Worm (Caenorhabditis elegans) whole organism, L2 larva: ENCODE data around the gene D1053.3.

Experiments used
- C34F6.9 ChIP-seq: fragments of 150-350 bp; optimal IDR thresholded peaks from 2 replicates; lab custom pipeline; 2014; ENCODE audit warnings: missing biosample characterization, missing genetic modification characterization
- F13H6.1 ChIP-seq: sonication (generic microtip); optimal IDR thresholded peaks from 2 replicates; lab custom pipeline; 2016; ENCODE audit warnings: missing genetic modification characterization, missing compliant biosample characterization
- R02D3.7 ChIP-seq: fragments of 150-350 bp; optimal IDR thresholded peaks from 2 replicates; lab custom pipeline; 2014; ENCODE audit warnings: missing biosample characterization, missing genetic modification characterization
- Y55F3AM.14 ChIP-seq: fragments of 200-800 bp; sonication (Bioruptor generic); optimal IDR thresholded peaks from 2 replicates; lab custom pipeline; 2018; ENCODE audit warnings: mild to moderate bottlenecking, missing genetic modification characterization, missing compliant biosample characterization
- alr-1 ChIP-seq: fragments of 150-350 bp; optimal IDR thresholded peaks from 2 replicates; lab custom pipeline; 2014; ENCODE audit warnings: missing biosample characterization, missing genetic modification characterization
- aly-2 ChIP-seq: fragments of 150-350 bp; optimal IDR thresholded peaks from 2 replicates; lab custom pipeline; 2014; ENCODE audit warnings: missing biosample characterization, missing genetic modification characterization
- ama-1 ChIP-seq: fragments of 150-350 bp; optimal IDR thresholded peaks from 2 replicates; lab custom pipeline; 2018; ENCODE audit warnings: inconsistent platforms
- blmp-1 ChIP-seq: sonication (generic microtip); optimal IDR thresholded peaks from 2 replicates; lab custom pipeline; 2017; ENCODE audit warnings: missing genetic modification characterization, mild to moderate bottlenecking, missing compliant biosample characterization, antibody characterized with exemption, moderate library complexity; ENCODE audit not compliant: insufficient read depth
- ceh-16 ChIP-seq: fragments of 150-350 bp; optimal IDR thresholded peaks from 2 replicates; lab custom pipeline; 2014; ENCODE audit warnings: missing biosample characterization, missing genetic modification characterization
- ceh-82 ChIP-seq: fragments of 150-350 bp; optimal IDR thresholded peaks from 2 replicates; lab custom pipeline; 2014; ENCODE audit warnings: missing biosample characterization, missing genetic modification characterization
- crh-2 ChIP-seq: sonication (generic microtip); optimal IDR thresholded peaks from 2 replicates; lab custom pipeline; 2017; ENCODE audit warnings: missing biosample characterization, missing genetic modification characterization
- dmd-4 ChIP-seq: sonication (generic microtip); optimal IDR thresholded peaks from 2 replicates; lab custom pipeline; 2017; ENCODE audit warnings: missing biosample characterization, missing genetic modification characterization
- egl-27 ChIP-seq: sonication (generic microtip); optimal IDR thresholded peaks from 3 replicates; lab custom pipeline; 2017; ENCODE audit warnings: missing biosample characterization, missing genetic modification reagents, missing genetic modification characterization
- elt-1 ChIP-seq: fragments of 150-350 bp; optimal IDR thresholded peaks from 2 replicates; lab custom pipeline; 2014; ENCODE audit warnings: missing biosample characterization, missing genetic modification characterization
- elt-3 ChIP-seq: sonication (generic microtip); optimal IDR thresholded peaks from 2 replicates; lab custom pipeline; 2017; ENCODE audit warnings: missing biosample characterization, missing genetic modification characterization
- fos-1 ChIP-seq: fragments of 150-350 bp; optimal IDR thresholded peaks from 2 replicates; lab custom pipeline; 2014; ENCODE audit warnings: missing biosample characterization, missing genetic modification characterization
- gmeb-1 ChIP-seq: fragments of 150-350 bp; optimal IDR thresholded peaks from 2 replicates; lab custom pipeline; 2014; ENCODE audit warnings: missing biosample characterization, missing genetic modification characterization
- lin-11 ChIP-seq: fragments of 150-350 bp; sonication (generic microtip); optimal IDR thresholded peaks from 2 replicates; lab custom pipeline; 2014; ENCODE audit warnings: missing biosample characterization, missing genetic modification characterization, inconsistent platforms, mixed read lengths
- lin-13 ChIP-seq: fragments of 150-350 bp; optimal IDR thresholded peaks from 2 replicates; lab custom pipeline; 2014; ENCODE audit warnings: missing biosample characterization, missing genetic modification reagents, missing genetic modification characterization
- lin-39 ChIP-seq: fragments of 150-350 bp; optimal IDR thresholded peaks from 2 replicates; lab custom pipeline; 2014; ENCODE audit warnings: missing biosample characterization, missing genetic modification reagents, missing genetic modification characterization
- lsy-2 ChIP-seq, 2 experiments: fragments of 150-350 bp in 1 of 2; sonication (generic microtip) in 1 of 2; optimal IDR thresholded peaks; 2 replicates each; lab custom pipeline; 2014 to 2017; ENCODE audit warnings: missing biosample characterization in 2 of 2, missing genetic modification characterization in 2 of 2
- mab-5 ChIP-seq: fragments of 150-350 bp; optimal IDR thresholded peaks from 2 replicates; lab custom pipeline; 2014; ENCODE audit warnings: missing biosample characterization, missing genetic modification characterization
- mbf-1 ChIP-seq: sonication (generic microtip); optimal IDR thresholded peaks from 2 replicates; lab custom pipeline; 2017; ENCODE audit warnings: missing biosample characterization, missing genetic modification characterization
- mdl-1 ChIP-seq, 2 experiments: fragments of 150-350 bp in 1 of 2; sonication (generic microtip) in 1 of 2; optimal IDR thresholded peaks; 2 replicates each; lab custom pipeline; 2017; ENCODE audit warnings: missing biosample characterization in 2 of 2, missing genetic modification characterization in 2 of 2
- nhr-10 ChIP-seq: sonication (generic microtip); optimal IDR thresholded peaks from 2 replicates; lab custom pipeline; 2017; ENCODE audit warnings: missing biosample characterization, missing genetic modification characterization
- nhr-11 ChIP-seq: fragments of 150-350 bp; optimal IDR thresholded peaks from 2 replicates; lab custom pipeline; 2014; ENCODE audit warnings: missing biosample characterization, missing genetic modification characterization
- nhr-12 ChIP-seq: fragments of 150-350 bp; optimal IDR thresholded peaks from 2 replicates; lab custom pipeline; 2014; ENCODE audit warnings: missing biosample characterization, missing genetic modification characterization
- nhr-129 ChIP-seq: fragments of 150-350 bp; optimal IDR thresholded peaks from 2 replicates; lab custom pipeline; 2014; ENCODE audit warnings: missing biosample characterization, missing genetic modification characterization
- nhr-21 ChIP-seq: fragments of 150-350 bp; optimal IDR thresholded peaks from 2 replicates; lab custom pipeline; 2014; ENCODE audit warnings: missing biosample characterization, missing genetic modification characterization
- nhr-23 ChIP-seq: fragments of 150-350 bp; optimal IDR thresholded peaks from 2 replicates; lab custom pipeline; 2014; ENCODE audit warnings: missing biosample characterization, missing genetic modification reagents, missing genetic modification characterization
- nhr-237 ChIP-seq: fragments of 150-350 bp; optimal IDR thresholded peaks from 2 replicates; lab custom pipeline; 2014; ENCODE audit warnings: missing biosample characterization, missing genetic modification characterization
- nhr-25 ChIP-seq: fragments of 150-350 bp; sonication (generic microtip); optimal IDR thresholded peaks from 3 replicates; lab custom pipeline; 2014; ENCODE audit warnings: missing biosample characterization, missing genetic modification characterization
- nhr-6 ChIP-seq: fragments of 150-350 bp; optimal IDR thresholded peaks from 2 replicates; lab custom pipeline; 2014; ENCODE audit warnings: missing biosample characterization, missing genetic modification characterization
- nhr-77 ChIP-seq: fragments of 150-350 bp; optimal IDR thresholded peaks from 2 replicates; lab custom pipeline; 2014; ENCODE audit warnings: missing biosample characterization, missing genetic modification characterization
- peb-1 ChIP-seq: fragments of 150-350 bp; optimal IDR thresholded peaks from 2 replicates; lab custom pipeline; 2014; ENCODE audit warnings: missing biosample characterization, missing genetic modification characterization
- sem-4 ChIP-seq: fragments of 150-350 bp; optimal IDR thresholded peaks from 2 replicates; lab custom pipeline; 2014; ENCODE audit warnings: missing biosample characterization, missing genetic modification reagents, missing genetic modification characterization
- skn-1 ChIP-seq: sonication (generic microtip); optimal IDR thresholded peaks from 2 replicates; lab custom pipeline; 2017; ENCODE audit warnings: missing biosample characterization, missing genetic modification characterization
- sma-3 ChIP-seq: sonication (generic microtip); optimal IDR thresholded peaks from 2 replicates; lab custom pipeline; 2016; ENCODE audit warnings: missing genetic modification reagents, missing genetic modification characterization, missing compliant biosample characterization
- sma-9 ChIP-seq, 2 experiments: fragments of 150-350 bp in 1 of 2; sonication (generic microtip) in 1 of 2; optimal IDR thresholded peaks; 2 replicates each; lab custom pipeline; 2014 to 2016; ENCODE audit warnings: missing genetic modification characterization in 2 of 2, mild to moderate bottlenecking in 1 of 2, missing biosample characterization in 1 of 2, missing compliant biosample characterization in 1 of 2, missing genetic modification reagents in 1 of 2, moderate library complexity in 1 of 2
- snpc-4 ChIP-seq: fragments of 150-350 bp; optimal IDR thresholded peaks from 2 replicates; lab custom pipeline; 2014; ENCODE audit warnings: missing biosample characterization, missing genetic modification characterization
- unc-39 ChIP-seq: fragments of 150-350 bp; optimal IDR thresholded peaks from 2 replicates; lab custom pipeline; 2014; ENCODE audit warnings: missing biosample characterization, missing genetic modification characterization
- unc-55 ChIP-seq: fragments of 150-350 bp; sonication (generic microtip); optimal IDR thresholded peaks from 3 replicates; lab custom pipeline; 2014; ENCODE audit warnings: missing biosample characterization, missing genetic modification reagents, missing genetic modification characterization
- unc-62 ChIP-seq: fragments of 150-350 bp; optimal IDR thresholded peaks from 2 replicates; lab custom pipeline; 2014; ENCODE audit warnings: missing biosample characterization, missing genetic modification reagents, missing genetic modification characterization
- zag-1 ChIP-seq: fragments of 150-350 bp; optimal IDR thresholded peaks from 2 replicates; lab custom pipeline; 2014; ENCODE audit warnings: missing biosample characterization, missing genetic modification characterization
- ztf-1 ChIP-seq: fragments of 200-800 bp; sonication (Bioruptor generic); conservative IDR thresholded peaks from 2 replicates; pipeline ENCODE4 v1.3.6; 2022; ENCODE audit warnings: missing genetic modification characterization, missing compliant biosample characterization
- ztf-11 ChIP-seq: sonication (generic microtip); optimal IDR thresholded peaks from 2 replicates; lab custom pipeline; 2017; ENCODE audit warnings: missing biosample characterization, missing genetic modification characterization
- ztf-4 ChIP-seq: fragments of 150-350 bp; optimal IDR thresholded peaks from 2 replicates; lab custom pipeline; 2014; ENCODE audit warnings: missing biosample characterization, missing genetic modification characterization

The D1053.3 gene

ce11 chrX:11712230-11712853 is 24.6 kb downstream of the D1053.3 start, which contains the start of gene col-180:
col-180 (minus strand) TSS chrX:11712280.
- no peak for TF ChIP-seq peb-1 (tag; lab: Kevin White, UChicago)
- TF ChIP-seq sma-9 (GFP tag; optimal IDR thresholded peaks at IDR 0.05; lab: Kevin White, UChicago), result no peak
- no peak for TF ChIP-seq sma-9 (tag; optimal IDR thresholded peaks at IDR 0.05; lab: Kevin White, UChicago)
- TF ChIP-seq nhr-6 (tag; lab: Kevin White, UChicago), result no peak

ce11 chrX:11711437-11712080 is 25.4 kb downstream of the D1053.3 start:
- no peak for TF ChIP-seq nhr-77 (tag; lab: Kevin White, UChicago)

ce11 chrX:11710229-11710628 is 26.7 kb downstream of the D1053.3 start, which contains the start of gene C44C10.11:
C44C10.11 (minus strand) TSS chrX:11710343.
- no peak for TF ChIP-seq unc-62 (GFP tag; lab: Kevin White, UChicago)
- TF ChIP-seq zag-1 (tag; lab: Kevin White, UChicago), result peak; percentile 5
- TF ChIP-seq nhr-12 (tag; lab: Kevin White, UChicago), result no peak
- TF ChIP-seq lin-39 (tag; lab: Kevin White, UChicago), result no peak
- TF ChIP-seq nhr-25 (tag; lab: Kevin White, UChicago), result no peak
- TF ChIP-seq alr-1 (tag; lab: Kevin White, UChicago), result no peak
- TF ChIP-seq lin-11, result no peak
- TF ChIP-seq unc-55 (GFP tag; lab: Kevin White, UChicago), result peak; percentile 57
- peak; percentile 5 for TF ChIP-seq lin-13 (GFP tag; lab: Kevin White, UChicago)
- TF ChIP-seq sem-4 (tag; lab: Kevin White, UChicago), result no peak
- peak; percentile 89 for TF ChIP-seq fos-1 (tag; lab: Kevin White, UChicago)
- peak; percentile 60 for TF ChIP-seq nhr-21
- TF ChIP-seq skn-1 (tag; lab: Kevin White, UChicago), result no peak
- no peak for TF ChIP-seq nhr-129 (tag; lab: Kevin White, UChicago)
- no peak for TF ChIP-seq dmd-4 (tag; lab: Kevin White, UChicago)
- TF ChIP-seq mbf-1 (tag; lab: Kevin White, UChicago), result no peak
- TF ChIP-seq lsy-2 (tag; optimal IDR thresholded peaks at IDR 0.05; lab: Kevin White, UChicago), result no peak
- peak; percentile 86 for TF ChIP-seq crh-2 (tag; lab: Kevin White, UChicago)
- TF ChIP-seq mdl-1 (tag; optimal IDR thresholded peaks at IDR 0.05; lab: Kevin White, UChicago), result peak in 1 of 2 experiments; percentile 63
- no peak for TF ChIP-seq aly-2
- no peak for TF ChIP-seq nhr-237
- no peak for TF ChIP-seq nhr-10 (tag; lab: Kevin White, UChicago)
- TF ChIP-seq nhr-6 (tag; lab: Kevin White, UChicago), result no peak
- no peak for TF ChIP-seq R02D3.7 (tag; lab: Kevin White, UChicago)
- no peak for TF ChIP-seq nhr-77 (tag; lab: Kevin White, UChicago)
- no peak for TF ChIP-seq unc-39 (tag; lab: Kevin White, UChicago)
- no peak for TF ChIP-seq snpc-4 (tag; lab: Kevin White, UChicago)
- TF ChIP-seq sma-9 (GFP tag; optimal IDR thresholded peaks at IDR 0.05; lab: Kevin White, UChicago), result peak; percentile 53
- no peak for TF ChIP-seq sma-9 (tag; optimal IDR thresholded peaks at IDR 0.05; lab: Kevin White, UChicago)
- no peak for TF ChIP-seq nhr-23 (tag; lab: Kevin White, UChicago)
- TF ChIP-seq ztf-4 (tag; lab: Kevin White, UChicago), result no peak
- no peak for TF ChIP-seq sma-3 (GFP tag; lab: Kevin White, UChicago)
- no peak for TF ChIP-seq ama-1 (lab: Kevin White, UChicago)
- no peak for TF ChIP-seq elt-1 (tag; lab: Kevin White, UChicago)
- TF ChIP-seq gmeb-1 (tag; lab: Kevin White, UChicago), result no peak
- no peak for TF ChIP-seq blmp-1 (tag; lab: Kevin White, UChicago)
- no peak for TF ChIP-seq ceh-82 (tag; lab: Kevin White, UChicago)
- peak; percentile 14 for TF ChIP-seq C34F6.9 (tag; lab: Kevin White, UChicago)
- no peak for TF ChIP-seq ztf-11
- no peak for TF ChIP-seq ztf-1 (GFP tag; lab: Robert Waterston, UW)
- no peak for TF ChIP-seq elt-3 (tag; lab: Kevin White, UChicago)
- TF ChIP-seq Y55F3AM.14 (GFP tag; lab: Kevin White, UChicago), result no peak
- TF ChIP-seq ceh-16 (tag; lab: Kevin White, UChicago), result no peak
- TF ChIP-seq mab-5 (tag; lab: Kevin White, UChicago), result no peak
- no peak for TF ChIP-seq nhr-11 (tag; lab: Kevin White, UChicago)
- TF ChIP-seq F13H6.1 (tag; lab: Kevin White, UChicago), result peak; percentile 17
- peak; percentile 19 for TF ChIP-seq egl-27 (tag; lab: Kevin White, UChicago)
